Worm (Caenorhabditis elegans) whole organism, L2 larva: ENCODE results near the gene B0001.2.

Experiments
- C34F6.9 ChIP-seq: fragments of 150-350 bp; optimal IDR thresholded peaks from 2 replicates; lab custom pipeline; 2014; ENCODE audit warnings: missing biosample characterization, missing genetic modification characterization
- F13H6.1 ChIP-seq: sonication (generic microtip); optimal IDR thresholded peaks from 2 replicates; lab custom pipeline; 2016; ENCODE audit warnings: missing genetic modification characterization, missing compliant biosample characterization
- R02D3.7 ChIP-seq: fragments of 150-350 bp; optimal IDR thresholded peaks from 2 replicates; lab custom pipeline; 2014; ENCODE audit warnings: missing biosample characterization, missing genetic modification characterization
- Y55F3AM.14 ChIP-seq: fragments of 200-800 bp; sonication (Bioruptor generic); optimal IDR thresholded peaks from 2 replicates; lab custom pipeline; 2018; ENCODE audit warnings: mild to moderate bottlenecking, missing genetic modification characterization, missing compliant biosample characterization
- ZK546.5 ChIP-seq: sonication (generic microtip); optimal IDR thresholded peaks from 2 replicates; lab custom pipeline; 2017; ENCODE audit warnings: missing biosample characterization, missing genetic modification characterization
- alr-1 ChIP-seq: fragments of 150-350 bp; optimal IDR thresholded peaks from 2 replicates; lab custom pipeline; 2014; ENCODE audit warnings: missing biosample characterization, missing genetic modification characterization
- ama-1 ChIP-seq: fragments of 150-350 bp; optimal IDR thresholded peaks from 2 replicates; lab custom pipeline; 2018; ENCODE audit warnings: inconsistent platforms
- blmp-1 ChIP-seq: sonication (generic microtip); optimal IDR thresholded peaks from 2 replicates; lab custom pipeline; 2017; ENCODE audit warnings: missing genetic modification characterization, mild to moderate bottlenecking, missing compliant biosample characterization, antibody characterized with exemption, moderate library complexity; ENCODE audit not compliant: insufficient read depth
- ceh-16 ChIP-seq: fragments of 150-350 bp; optimal IDR thresholded peaks from 2 replicates; lab custom pipeline; 2014; ENCODE audit warnings: missing biosample characterization, missing genetic modification characterization
- ceh-82 ChIP-seq: fragments of 150-350 bp; optimal IDR thresholded peaks from 2 replicates; lab custom pipeline; 2014; ENCODE audit warnings: missing biosample characterization, missing genetic modification characterization
- crh-2 ChIP-seq: sonication (generic microtip); optimal IDR thresholded peaks from 2 replicates; lab custom pipeline; 2017; ENCODE audit warnings: missing biosample characterization, missing genetic modification characterization
- dmd-4 ChIP-seq: sonication (generic microtip); optimal IDR thresholded peaks from 2 replicates; lab custom pipeline; 2017; ENCODE audit warnings: missing biosample characterization, missing genetic modification characterization
- elt-1 ChIP-seq: fragments of 150-350 bp; optimal IDR thresholded peaks from 2 replicates; lab custom pipeline; 2014; ENCODE audit warnings: missing biosample characterization, missing genetic modification characterization
- fos-1 ChIP-seq: fragments of 150-350 bp; optimal IDR thresholded peaks from 2 replicates; lab custom pipeline; 2014; ENCODE audit warnings: missing biosample characterization, missing genetic modification characterization
- gmeb-1 ChIP-seq: fragments of 150-350 bp; optimal IDR thresholded peaks from 2 replicates; lab custom pipeline; 2014; ENCODE audit warnings: missing biosample characterization, missing genetic modification characterization
- lin-11 ChIP-seq: fragments of 150-350 bp; sonication (generic microtip); optimal IDR thresholded peaks from 2 replicates; lab custom pipeline; 2014; ENCODE audit warnings: missing biosample characterization, missing genetic modification characterization, inconsistent platforms, mixed read lengths
- lin-13 ChIP-seq: fragments of 150-350 bp; optimal IDR thresholded peaks from 2 replicates; lab custom pipeline; 2014; ENCODE audit warnings: missing biosample characterization, missing genetic modification reagents, missing genetic modification characterization
- lin-39 ChIP-seq: fragments of 150-350 bp; optimal IDR thresholded peaks from 2 replicates; lab custom pipeline; 2014; ENCODE audit warnings: missing biosample characterization, missing genetic modification reagents, missing genetic modification characterization
- lsy-2 ChIP-seq, 2 experiments: fragments of 150-350 bp in 1 of 2; sonication (generic microtip) in 1 of 2; optimal IDR thresholded peaks; 2 replicates each; lab custom pipeline; 2014 to 2017; ENCODE audit warnings: missing biosample characterization in 2 of 2, missing genetic modification characterization in 2 of 2
- mab-5 ChIP-seq: fragments of 150-350 bp; optimal IDR thresholded peaks from 2 replicates; lab custom pipeline; 2014; ENCODE audit warnings: missing biosample characterization, missing genetic modification characterization
- mdl-1 ChIP-seq, 2 experiments: fragments of 150-350 bp in 1 of 2; sonication (generic microtip) in 1 of 2; optimal IDR thresholded peaks; 2 replicates each; lab custom pipeline; 2017; ENCODE audit warnings: missing biosample characterization in 2 of 2, missing genetic modification characterization in 2 of 2
- nhr-11 ChIP-seq: fragments of 150-350 bp; optimal IDR thresholded peaks from 2 replicates; lab custom pipeline; 2014; ENCODE audit warnings: missing biosample characterization, missing genetic modification characterization
- nhr-12 ChIP-seq: fragments of 150-350 bp; optimal IDR thresholded peaks from 2 replicates; lab custom pipeline; 2014; ENCODE audit warnings: missing biosample characterization, missing genetic modification characterization
- nhr-129 ChIP-seq: fragments of 150-350 bp; optimal IDR thresholded peaks from 2 replicates; lab custom pipeline; 2014; ENCODE audit warnings: missing biosample characterization, missing genetic modification characterization
- nhr-21 ChIP-seq: fragments of 150-350 bp; optimal IDR thresholded peaks from 2 replicates; lab custom pipeline; 2014; ENCODE audit warnings: missing biosample characterization, missing genetic modification characterization
- nhr-23 ChIP-seq: fragments of 150-350 bp; optimal IDR thresholded peaks from 2 replicates; lab custom pipeline; 2014; ENCODE audit warnings: missing biosample characterization, missing genetic modification reagents, missing genetic modification characterization
- nhr-6 ChIP-seq: fragments of 150-350 bp; optimal IDR thresholded peaks from 2 replicates; lab custom pipeline; 2014; ENCODE audit warnings: missing biosample characterization, missing genetic modification characterization
- peb-1 ChIP-seq: fragments of 150-350 bp; optimal IDR thresholded peaks from 2 replicates; lab custom pipeline; 2014; ENCODE audit warnings: missing biosample characterization, missing genetic modification characterization
- sem-4 ChIP-seq: fragments of 150-350 bp; optimal IDR thresholded peaks from 2 replicates; lab custom pipeline; 2014; ENCODE audit warnings: missing biosample characterization, missing genetic modification reagents, missing genetic modification characterization
- skn-1 ChIP-seq: sonication (generic microtip); optimal IDR thresholded peaks from 2 replicates; lab custom pipeline; 2017; ENCODE audit warnings: missing biosample characterization, missing genetic modification characterization
- sma-3 ChIP-seq: sonication (generic microtip); optimal IDR thresholded peaks from 2 replicates; lab custom pipeline; 2016; ENCODE audit warnings: missing genetic modification reagents, missing genetic modification characterization, missing compliant biosample characterization
- sma-9 ChIP-seq, 2 experiments: fragments of 150-350 bp in 1 of 2; sonication (generic microtip) in 1 of 2; optimal IDR thresholded peaks; 2 replicates each; lab custom pipeline; 2014 to 2016; ENCODE audit warnings: missing genetic modification characterization in 2 of 2, mild to moderate bottlenecking in 1 of 2, missing biosample characterization in 1 of 2, missing compliant biosample characterization in 1 of 2, missing genetic modification reagents in 1 of 2, moderate library complexity in 1 of 2
- snpc-4 ChIP-seq: fragments of 150-350 bp; optimal IDR thresholded peaks from 2 replicates; lab custom pipeline; 2014; ENCODE audit warnings: missing biosample characterization, missing genetic modification characterization
- unc-39 ChIP-seq: fragments of 150-350 bp; optimal IDR thresholded peaks from 2 replicates; lab custom pipeline; 2014; ENCODE audit warnings: missing biosample characterization, missing genetic modification characterization
- unc-55 ChIP-seq: fragments of 150-350 bp; sonication (generic microtip); optimal IDR thresholded peaks from 3 replicates; lab custom pipeline; 2014; ENCODE audit warnings: missing biosample characterization, missing genetic modification reagents, missing genetic modification characterization
- unc-62 ChIP-seq: fragments of 150-350 bp; optimal IDR thresholded peaks from 2 replicates; lab custom pipeline; 2014; ENCODE audit warnings: missing biosample characterization, missing genetic modification reagents, missing genetic modification characterization
- zag-1 ChIP-seq: fragments of 150-350 bp; optimal IDR thresholded peaks from 2 replicates; lab custom pipeline; 2014; ENCODE audit warnings: missing biosample characterization, missing genetic modification characterization
- ztf-1 ChIP-seq: fragments of 200-800 bp; sonication (Bioruptor generic); conservative IDR thresholded peaks from 2 replicates; pipeline ENCODE4 v1.3.6; 2022; ENCODE audit warnings: missing genetic modification characterization, missing compliant biosample characterization
- ztf-11 ChIP-seq: sonication (generic microtip); optimal IDR thresholded peaks from 2 replicates; lab custom pipeline; 2017; ENCODE audit warnings: missing biosample characterization, missing genetic modification characterization
- ztf-4 ChIP-seq: fragments of 150-350 bp; optimal IDR thresholded peaks from 2 replicates; lab custom pipeline; 2014; ENCODE audit warnings: missing biosample characterization, missing genetic modification characterization

The B0001.2 gene

DNA sequence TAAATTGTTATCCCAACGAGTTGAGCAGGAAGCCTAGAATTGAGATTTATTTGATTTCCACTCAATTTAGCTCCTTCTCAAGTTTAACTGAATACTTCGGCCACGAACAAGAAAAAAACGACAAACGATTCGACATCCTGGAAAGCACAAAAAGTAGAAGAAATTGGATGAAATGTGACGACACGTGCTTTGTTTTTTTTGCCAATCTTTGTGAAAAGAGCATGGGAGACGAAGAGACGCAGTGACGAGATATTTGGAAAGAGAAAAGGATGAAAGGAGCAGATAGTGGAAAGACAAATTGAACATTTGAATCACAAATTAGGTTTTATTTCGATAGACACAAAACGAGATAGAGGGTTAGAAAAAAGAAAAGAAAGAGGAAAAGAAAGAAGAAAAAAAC lies 36.3 kb downstream of the B0001.2 start:
- TF ChIP-seq mab-5: no peak
- no peak for TF ChIP-seq Y55F3AM.14
- TF ChIP-seq fos-1: no peak
- TF ChIP-seq unc-62 (GFP tag; lab: Kevin White, UChicago): no peak
- no peak for TF ChIP-seq unc-39 (tag; lab: Kevin White, UChicago)
- TF ChIP-seq ama-1 (lab: Kevin White, UChicago): no peak
- TF ChIP-seq mdl-1 (tag; optimal IDR thresholded peaks at IDR 0.05; lab: Kevin White, UChicago): peak in 1 of 2 experiments; percentile 23
- peak; percentile 39 for TF ChIP-seq C34F6.9 (tag; lab: Kevin White, UChicago)
- TF ChIP-seq lsy-2 (tag; optimal IDR thresholded peaks at IDR 0.05; lab: Kevin White, UChicago): peak in 1 of 2 experiments; percentile 14
- TF ChIP-seq sem-4 (tag; lab: Kevin White, UChicago): peak; percentile 60
- no peak for TF ChIP-seq blmp-1 (tag; lab: Kevin White, UChicago)
- TF ChIP-seq nhr-129 (tag; lab: Kevin White, UChicago): peak; percentile 82
- no peak for TF ChIP-seq zag-1

DNA sequence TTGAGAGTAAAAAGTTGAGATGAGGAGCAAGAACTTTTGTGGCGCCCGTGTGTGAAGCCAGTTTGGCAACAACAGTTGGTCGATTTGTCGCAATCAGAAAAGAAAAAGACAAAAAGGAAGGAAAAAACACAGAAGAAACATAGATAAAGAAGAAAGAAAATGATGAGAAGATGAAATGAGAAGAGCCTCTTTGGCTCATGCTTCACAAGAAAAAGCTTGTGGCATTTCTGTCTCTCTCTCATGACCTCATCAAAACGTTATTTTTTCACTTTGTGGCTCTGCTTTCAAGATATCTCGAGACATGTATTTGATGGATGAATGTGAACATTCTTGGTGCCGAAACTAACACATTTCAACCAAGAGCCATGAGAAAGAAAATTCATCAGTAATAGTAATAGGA lies 37.7 kb downstream of the B0001.2 start:
- TF ChIP-seq Y55F3AM.14 (no peak), sma-3 (GFP tag; lab: Kevin White, UChicago) (no peak), nhr-129 (tag; lab: Kevin White, UChicago) (peak; percentile 94), R02D3.7 (tag; lab: Kevin White, UChicago) (no peak), unc-39 (tag; lab: Kevin White, UChicago) (no peak), lin-39 (tag; lab: Kevin White, UChicago) (no peak), ztf-4 (no peak), nhr-6 (tag; lab: Kevin White, UChicago) (no peak), sem-4 (tag; lab: Kevin White, UChicago) (no peak), ama-1 (lab: Kevin White, UChicago) (no peak), mab-5 (no peak), ceh-82 (tag; lab: Kevin White, UChicago) (no peak), ztf-11 (tag; lab: Kevin White, UChicago) (no peak), zag-1 (no peak), nhr-23 (tag; lab: Kevin White, UChicago) (no peak), fos-1 (no peak), alr-1 (tag; lab: Kevin White, UChicago) (no peak), peb-1 (tag; lab: Kevin White, UChicago) (no peak), F13H6.1 (peak; percentile 63), unc-55 (GFP tag; lab: Kevin White, UChicago) (no peak), C34F6.9 (tag; lab: Kevin White, UChicago) (peak; percentile 35), lsy-2 (tag; optimal IDR thresholded peaks at IDR 0.05; lab: Kevin White, UChicago) (peak in 1 of 2 experiments; percentile 23), nhr-12 (no peak)
- TF ChIP-seq, all 48 proteins: peak for 4

DNA sequence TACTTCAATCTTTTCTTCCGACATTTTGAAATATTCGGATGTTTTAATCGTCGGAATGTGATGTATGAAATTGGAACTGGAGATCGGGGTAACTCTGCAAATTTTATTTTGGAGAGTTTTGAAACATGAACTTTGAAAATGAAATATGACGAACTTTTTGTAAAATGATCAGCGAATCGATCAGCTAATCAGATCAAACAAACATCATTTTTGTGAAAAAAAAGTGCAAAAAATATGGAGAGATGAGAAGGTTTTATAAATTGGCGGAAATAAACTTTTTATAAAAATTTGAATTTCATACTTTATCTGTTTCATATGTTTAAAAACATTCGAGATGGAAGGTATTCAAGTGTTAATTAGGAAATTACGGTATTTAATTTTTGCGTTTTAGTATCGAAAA lies 39.3 kb downstream of the B0001.2 start, which contains the start of gene dlc-2:
dlc-2 (minus strand) TSS at position 101 of the 400 bp plus-strand sequence.
- TF ChIP-seq gmeb-1 (tag; lab: Kevin White, UChicago): no peak
- no peak for TF ChIP-seq Y55F3AM.14
- TF ChIP-seq ztf-1 (GFP tag; lab: Robert Waterston, UW): no peak
- no peak for TF ChIP-seq skn-1 (tag; lab: Kevin White, UChicago)
- TF ChIP-seq alr-1 (tag; lab: Kevin White, UChicago): no peak
- TF ChIP-seq ZK546.5 (tag; lab: Kevin White, UChicago): no peak
- TF ChIP-seq nhr-12: no peak
- no peak for TF ChIP-seq sma-9 (GFP tag; optimal IDR thresholded peaks at IDR 0.05; lab: Kevin White, UChicago)
- no peak for TF ChIP-seq sma-9 (tag; optimal IDR thresholded peaks at IDR 0.05; lab: Kevin White, UChicago)
- TF ChIP-seq C34F6.9 (tag; lab: Kevin White, UChicago): no peak
- TF ChIP-seq sem-4 (tag; lab: Kevin White, UChicago): no peak
- TF ChIP-seq ama-1 (lab: Kevin White, UChicago): no peak
- TF ChIP-seq ztf-4: no peak
- no peak for TF ChIP-seq crh-2
- TF ChIP-seq nhr-6 (tag; lab: Kevin White, UChicago): no peak
- TF ChIP-seq lsy-2 (tag; optimal IDR thresholded peaks at IDR 0.05; lab: Kevin White, UChicago): no peak
- no peak for TF ChIP-seq nhr-21 (tag; lab: Kevin White, UChicago)
- TF ChIP-seq lin-39 (tag; lab: Kevin White, UChicago): no peak
- no peak for TF ChIP-seq nhr-129 (tag; lab: Kevin White, UChicago)
- TF ChIP-seq, all 48 proteins: peak for 0

DNA sequence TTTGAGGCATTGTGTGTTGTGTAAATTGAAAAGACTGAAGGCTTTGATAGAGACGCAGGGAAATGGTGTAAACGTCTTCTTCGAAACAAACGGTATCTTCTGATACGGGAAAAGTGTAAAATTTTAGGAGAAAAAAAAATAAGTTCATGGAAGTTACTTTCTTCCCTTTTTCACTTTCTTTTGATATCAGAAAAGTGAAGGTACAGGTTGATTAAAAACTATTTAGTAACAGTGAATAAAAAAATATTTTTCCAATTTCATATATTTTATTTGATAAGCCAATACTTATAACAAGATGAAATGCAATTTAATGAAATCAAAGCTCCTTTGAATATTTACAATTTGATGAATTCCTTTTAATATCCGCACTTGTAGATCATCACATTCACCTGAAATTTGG lies 40.4 kb downstream of the B0001.2 start, which contains the start of gene col-129:
col-129 (minus strand) TSS at position 101 of the 400 bp plus-strand sequence.
- TF ChIP-seq lin-13 (GFP tag; lab: Kevin White, UChicago): no peak
- no peak for TF ChIP-seq alr-1 (tag; lab: Kevin White, UChicago)
- no peak for TF ChIP-seq ztf-11 (tag; lab: Kevin White, UChicago)
- TF ChIP-seq nhr-6 (tag; lab: Kevin White, UChicago): no peak
- no peak for TF ChIP-seq elt-1 (tag; lab: Kevin White, UChicago)
- TF ChIP-seq C34F6.9 (tag; lab: Kevin White, UChicago): no peak
- TF ChIP-seq nhr-129 (tag; lab: Kevin White, UChicago): no peak
- no peak for TF ChIP-seq ztf-1 (GFP tag; lab: Robert Waterston, UW)
- no peak for TF ChIP-seq sem-4 (tag; lab: Kevin White, UChicago)
- no peak for TF ChIP-seq sma-9 (GFP tag; optimal IDR thresholded peaks at IDR 0.05; lab: Kevin White, UChicago)
- no peak for TF ChIP-seq sma-9 (tag; optimal IDR thresholded peaks at IDR 0.05; lab: Kevin White, UChicago)
- no peak for TF ChIP-seq snpc-4
- TF ChIP-seq skn-1 (tag; lab: Kevin White, UChicago): no peak
- no peak for TF ChIP-seq dmd-4 (tag; lab: Kevin White, UChicago)
- TF ChIP-seq lin-11 (tag; lab: Kevin White, UChicago): no peak
- no peak for TF ChIP-seq nhr-11 (tag; lab: Kevin White, UChicago)
- no peak for TF ChIP-seq ceh-16 (tag; lab: Kevin White, UChicago)
- no peak for TF ChIP-seq gmeb-1 (tag; lab: Kevin White, UChicago)
- TF ChIP-seq, all 48 proteins: peak for 0
